Worm (Caenorhabditis elegans): Measurements from ENCODE around the gene swt-2.
"Not testable (repeated sequence)": the region's sequence is repeated elsewhere in the genome, so short reads cannot be mapped to it uniquely, and the experiment has no call there.

Gene swt-2

DNA sequence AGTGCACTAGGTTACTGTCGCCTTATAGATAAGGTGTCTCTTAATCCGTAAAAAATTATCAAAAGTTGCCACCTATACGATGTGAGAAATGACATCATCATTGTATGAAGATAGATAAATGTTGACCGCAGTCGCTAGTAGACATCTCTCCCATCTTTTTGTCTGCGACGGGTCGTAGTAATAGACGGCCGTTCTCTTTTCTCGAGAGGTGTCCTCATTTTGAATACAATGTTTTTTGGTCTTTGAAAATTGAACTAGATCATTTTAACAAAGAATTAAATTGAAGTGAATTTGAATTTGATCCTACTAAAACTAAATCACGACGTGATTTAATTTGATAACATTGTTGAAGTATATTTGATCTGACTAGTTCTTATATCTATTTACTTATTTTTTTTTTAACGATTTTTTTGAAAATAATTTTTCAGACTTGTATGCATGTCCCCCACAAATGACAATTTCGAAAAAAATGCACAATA is 21.3 kb upstream of the swt-2 start, which contains the start of the genes str-31 and nhr-172:
Gene str-31, minus strand, starts transcription at position 101 of the 479 bp plus-strand sequence.
Gene nhr-172, plus strand, starts transcription at position 429 of the 479 bp plus-strand sequence.
- TF ChIP-seq F33H1.4 (GFP tag; IDR thresholded peaks at IDR 0.05) (no peak), unc-62 (GFP tag; optimal IDR thresholded peaks at IDR 0.05) (no peak), atf-7 (tag; optimal IDR thresholded peaks at IDR 0.05) (no peak), K11D2.4 (GFP tag; IDR thresholded peaks at IDR 0.05) (no peak), F52B5.7 (tag; optimal IDR thresholded peaks at IDR 0.05) (no peak), sea-2 (GFP tag; IDR thresholded peaks at IDR 0.05) (no peak), Y67H2A.10 (GFP tag; conservative IDR thresholded peaks at IDR 0.05) (no peak), somi-1 (GFP tag; optimal IDR thresholded peaks at IDR 0.05) (no peak), akir-1 (GFP tag; optimal IDR thresholded peaks at IDR 0.05) (no peak), lin-26 (GFP tag; IDR thresholded peaks at IDR 0.05) (no peak), aptf-2 (GFP tag; conservative IDR thresholded peaks at IDR 0.05) (no peak), attf-5 (GFP tag; optimal IDR thresholded peaks at IDR 0.05) (no peak), fkh-3 (tag; optimal IDR thresholded peaks at IDR 0.05) (no peak), zfh-2 (GFP tag; conservative IDR thresholded peaks at IDR 0.05) (no peak), bed-1 (GFP tag; IDR thresholded peaks at IDR 0.05) (no peak), mxl-1 (tag; optimal IDR thresholded peaks at IDR 0.05) (no peak), nhr-120 (GFP tag; IDR thresholded peaks at IDR 0.05) (no peak), Y95B8A.8 (GFP tag; IDR thresholded peaks at IDR 0.05) (no peak)

DNA sequence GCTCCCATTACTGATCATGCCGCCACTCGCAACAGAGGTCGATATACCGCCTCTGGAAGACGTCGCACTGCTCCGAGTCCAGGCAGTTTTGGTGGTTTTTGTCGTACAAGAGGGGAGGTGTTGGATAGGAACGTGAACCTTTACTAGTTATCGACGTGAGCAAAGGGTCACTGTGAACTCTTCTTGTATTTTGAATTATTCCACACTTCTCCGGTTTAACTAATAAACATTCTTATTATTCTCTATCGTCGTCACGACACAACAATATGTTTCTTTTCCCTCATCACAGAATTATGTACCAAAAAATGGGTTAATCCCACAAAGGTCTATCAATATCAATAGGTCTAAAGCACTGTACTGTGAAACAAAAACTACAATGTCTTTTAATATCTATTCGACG is 18.5 kb upstream of the swt-2 start, which contains the start of gene nhr-171:
Gene nhr-171, plus strand, starts transcription at position 301 of the 400 bp plus-strand sequence.
- not testable (repeated sequence) for TF ChIP-seq aptf-3 (GFP tag; IDR thresholded peaks at IDR 0.05); lag-1 (GFP tag; IDR thresholded peaks at IDR 0.05); xnd-1 (tag; optimal IDR thresholded peaks at IDR 0.05)

- no peak for TF ChIP-seq B0035.1 (tag; optimal IDR thresholded peaks at IDR 0.05)
- TF ChIP-seq ztf-22 (GFP tag; optimal IDR thresholded peaks at IDR 0.05): no peak
- TF ChIP-seq tbx-9 (tag; optimal IDR thresholded peaks at IDR 0.05; ENCODE audit: borderline replicate concordance): no peak
- no peak for TF ChIP-seq ztf-25 (GFP tag; IDR thresholded peaks at IDR 0.05)
- TF ChIP-seq F33H1.4 (GFP tag; IDR thresholded peaks at IDR 0.05): no peak
- no peak for TF ChIP-seq efl-1 (GFP tag; optimal IDR thresholded peaks at IDR 0.05)
- no peak for TF ChIP-seq nfyb-1 (GFP tag; IDR thresholded peaks at IDR 0.05)
- TF ChIP-seq ets-4 (GFP tag; optimal IDR thresholded peaks at IDR 0.05): no peak
- TF ChIP-seq hmg-1.2 (GFP tag; IDR thresholded peaks at IDR 0.05): no peak
- TF ChIP-seq madf-10 (tag; optimal IDR thresholded peaks at IDR 0.05): no peak
These were observed 15.0 kb upstream of the swt-2 start, which contains the start of gene srb-18 for ce11 chrV:7514939-7515338. srb-18 (plus strand) TSS chrV:7515239.

DNA sequence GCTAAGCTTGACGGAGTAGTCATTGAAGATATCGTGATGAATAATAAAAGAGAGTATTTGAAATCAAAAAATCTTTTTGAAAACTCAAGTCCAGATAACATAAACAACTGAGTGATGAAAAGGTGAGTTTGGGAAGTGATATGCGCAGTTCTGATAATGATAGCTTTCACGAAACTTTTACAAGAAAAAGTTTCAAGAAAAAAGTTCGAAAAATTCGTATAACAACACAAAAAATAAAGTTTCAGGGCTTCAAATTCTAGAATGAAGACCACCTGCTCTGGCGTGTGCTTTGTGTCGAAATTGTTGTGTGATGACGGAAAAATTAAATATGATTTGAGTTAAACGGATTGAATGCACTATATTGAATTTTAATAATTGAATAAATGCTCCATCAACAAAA is 9.9 kb upstream of the swt-2 start, which contains the start of gene srb-19:
Gene srb-19, minus strand, starts transcription at position 101 of the 400 bp plus-strand sequence.
- no peak for TF ChIP-seq ztf-28 (GFP tag; IDR thresholded peaks at IDR 0.05)
- no peak for TF ChIP-seq Y56A3A.18 (GFP tag; IDR thresholded peaks at IDR 0.05)
- TF ChIP-seq ama-1 (optimal IDR thresholded peaks at IDR 0.05): no peak
- no peak for TF ChIP-seq ama-1 (GFP tag; optimal IDR thresholded peaks at IDR 0.05)
- no peak for TF ChIP-seq C17E4.6 (GFP tag; IDR thresholded peaks at IDR 0.05)
- TF ChIP-seq B0261.1 (tag; optimal IDR thresholded peaks at IDR 0.05): no peak

Data from whole organism, young adult.